Fruit fly (Drosophila melanogaster): Measurements from ENCODE around the gene ND-ASHI.

DNA sequence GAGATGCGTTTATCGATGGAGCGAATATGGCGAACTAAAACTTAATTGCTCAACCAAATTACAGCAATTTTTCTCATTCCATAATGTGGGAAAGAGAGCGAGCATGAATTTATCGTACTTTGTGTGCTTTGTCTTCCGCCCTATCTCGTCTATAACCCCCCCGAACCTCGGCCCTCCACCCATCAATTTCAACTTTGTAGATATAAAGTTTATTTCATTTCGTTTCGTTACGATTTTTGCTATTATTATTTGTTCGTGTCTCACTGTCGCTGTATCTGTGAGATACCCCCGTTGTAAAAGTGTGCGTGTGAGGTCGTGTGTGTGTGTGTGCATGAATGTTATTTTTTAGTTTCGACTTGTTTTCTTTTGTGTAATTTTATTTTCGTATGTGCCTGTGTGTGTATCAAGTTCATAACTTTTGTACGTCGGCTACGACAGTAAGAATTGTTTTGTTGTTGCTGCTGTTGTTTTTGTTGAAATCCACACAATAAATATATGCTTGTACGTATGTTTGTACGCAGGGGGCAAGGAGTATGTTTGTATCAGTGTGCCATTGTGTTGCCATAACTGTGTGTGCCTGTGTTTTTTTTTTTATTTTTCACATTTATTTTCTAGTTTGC, 29.8 kb upstream of the ND-ASHI start:
- no peak for TF ChIP-seq gsb (GFP tag; IDR thresholded peaks at IDR 0.05)
- no peak for TF ChIP-seq grau (tag; optimal IDR thresholded peaks at IDR 0.05)
- no peak for TF ChIP-seq pnt (GFP tag; optimal IDR thresholded peaks at IDR 0.05)
- TF ChIP-seq grn (GFP tag; optimal IDR thresholded peaks at IDR 0.05) = no peak
- no peak for TF ChIP-seq seq (GFP tag; IDR thresholded peaks at IDR 0.05)
- TF ChIP-seq Doc3 (GFP tag; IDR thresholded peaks at IDR 0.05; ENCODE audit: partially characterized antibody) = no peak
- no peak for TF ChIP-seq gem (tag; optimal IDR thresholded peaks at IDR 0.05)
- TF ChIP-seq Dip3 (GFP tag; optimal IDR thresholded peaks at IDR 0.05) = no peak
- TF ChIP-seq CG13775 (GFP tag; optimal IDR thresholded peaks at IDR 0.05) = no peak
- no peak for TF ChIP-seq CG6683 (GFP tag; optimal IDR thresholded peaks at IDR 0.05)

Data from whole organism, embryonic.